Worm (Caenorhabditis elegans) whole organism, L4/young adult: ENCODE results near the gene Y39A1A.16.

Experiments used
- W03F9.2 ChIP-seq: fragments of 150-350 bp; optimal IDR thresholded peaks from 2 replicates; lab custom pipeline; 2014; ENCODE audit warnings: missing biosample characterization, missing genetic modification characterization
- dao-5 ChIP-seq: sonication (generic microtip); optimal IDR thresholded peaks from 2 replicates; lab custom pipeline; 2016; ENCODE audit warnings: missing genotype, missing genetic modification characterization, moderate library complexity, missing compliant biosample characterization
- him-1 ChIP-seq: sonication (generic microtip); optimal IDR thresholded peaks from 2 replicates; lab custom pipeline; 2016; ENCODE audit warnings: missing genotype, missing genetic modification reagents, missing genetic modification characterization, missing compliant biosample characterization

DNA sequence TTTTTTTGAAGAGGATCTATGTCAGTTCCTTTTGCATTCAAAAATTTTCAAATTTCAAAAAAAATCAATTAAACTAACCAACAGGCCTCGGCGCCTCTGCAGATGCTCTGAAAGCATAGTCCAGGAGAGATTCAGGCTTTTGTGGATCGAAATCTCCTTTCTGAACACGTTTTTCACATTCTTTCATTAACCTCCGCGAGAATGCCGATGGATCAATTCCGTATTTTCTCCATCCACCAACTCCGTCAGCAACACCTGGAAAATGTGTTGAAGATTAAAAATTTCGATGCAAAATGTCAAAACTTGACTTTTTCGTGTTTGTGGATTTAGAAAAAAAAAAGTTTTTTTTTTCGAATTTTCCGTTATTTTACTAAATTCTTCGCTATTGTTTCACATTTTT, 35.5 kb downstream of the Y39A1A.16 start:
- TF ChIP-seq him-1 (tag; lab: Kevin White, UChicago) (no peak), W03F9.2 (tag; lab: Kevin White, UChicago) (no peak), dao-5 (tag; lab: Kevin White, UChicago) (no peak)
